Worm (Caenorhabditis elegans) whole organism, L3 larva: Measurements from ENCODE around the gene K08H2.2.

Experiments
- R02D3.7 ChIP-seq: fragments of 150-350 bp; optimal IDR thresholded peaks from 2 replicates; lab custom pipeline; 2014; ENCODE audit warnings: missing biosample characterization, missing genetic modification characterization
- ZK546.5 ChIP-seq: sonication (generic microtip); optimal IDR thresholded peaks from 2 replicates; lab custom pipeline; 2017; ENCODE audit warnings: missing biosample characterization, missing genetic modification characterization
- aly-2 ChIP-seq: fragments of 150-350 bp; optimal IDR thresholded peaks from 2 replicates; lab custom pipeline; 2014; ENCODE audit warnings: missing biosample characterization, missing genetic modification characterization
- ceh-16 ChIP-seq: sonication (generic microtip); optimal IDR thresholded peaks from 2 replicates; lab custom pipeline; 2017; ENCODE audit warnings: missing biosample characterization, missing genetic modification characterization
- ceh-28 ChIP-seq: fragments of 150-350 bp; optimal IDR thresholded peaks from 2 replicates; lab custom pipeline; 2014; ENCODE audit warnings: missing biosample characterization, missing genetic modification reagents, missing genetic modification characterization
- ceh-82 ChIP-seq: fragments of 150-350 bp; optimal IDR thresholded peaks from 2 replicates; lab custom pipeline; 2014; ENCODE audit warnings: missing biosample characterization, missing genetic modification characterization
- ceh-9 ChIP-seq: sonication (generic microtip); optimal IDR thresholded peaks from 2 replicates; lab custom pipeline; 2018; ENCODE audit warnings: missing biosample characterization, missing genetic modification characterization
- daf-12 ChIP-seq: fragments of 150-350 bp; optimal IDR thresholded peaks from 2 replicates; lab custom pipeline; 2014; ENCODE audit warnings: missing biosample characterization, missing genetic modification reagents, missing genetic modification characterization
- egl-27 ChIP-seq: sonication (generic microtip); optimal IDR thresholded peaks from 4 replicates; lab custom pipeline; 2017; ENCODE audit warnings: missing biosample characterization, missing genetic modification reagents, missing genetic modification characterization
- elt-1 ChIP-seq: fragments of 150-350 bp; optimal IDR thresholded peaks from 2 replicates; lab custom pipeline; 2014; ENCODE audit warnings: missing biosample characterization, missing genetic modification characterization
- elt-2 ChIP-seq: sonication (generic microtip); optimal IDR thresholded peaks from 2 replicates; lab custom pipeline; 2016; ENCODE audit warnings: missing genetic modification reagents, mild to moderate bottlenecking, missing genetic modification characterization, missing compliant biosample characterization
- fkh-10 ChIP-seq: sonication (generic microtip); optimal IDR thresholded peaks from 2 replicates; lab custom pipeline; 2017; ENCODE audit warnings: missing biosample characterization, missing genetic modification reagents, missing genetic modification characterization
- fkh-2 ChIP-seq: fragments of 150-350 bp; optimal IDR thresholded peaks from 2 replicates; lab custom pipeline; 2014; ENCODE audit warnings: missing biosample characterization, missing genetic modification reagents, missing genetic modification characterization
- fos-1 ChIP-seq: fragments of 150-350 bp; optimal IDR thresholded peaks from 2 replicates; lab custom pipeline; 2014; ENCODE audit warnings: missing biosample characterization, missing genetic modification characterization
- hmg-11 ChIP-seq: sonication (generic microtip); optimal IDR thresholded peaks from 2 replicates; lab custom pipeline; 2016; ENCODE audit warnings: missing genetic modification characterization, missing compliant biosample characterization
- jun-1 ChIP-seq: fragments of 150-350 bp; optimal IDR thresholded peaks from 2 replicates; lab custom pipeline; 2014; ENCODE audit warnings: missing biosample characterization, missing genetic modification reagents, missing genetic modification characterization
- lin-39 ChIP-seq: fragments of 150-350 bp; optimal IDR thresholded peaks from 2 replicates; lab custom pipeline; 2018; ENCODE audit warnings: missing biosample characterization, missing genetic modification reagents, missing genetic modification characterization
- lsy-12 ChIP-seq: sonication (generic microtip); optimal IDR thresholded peaks from 2 replicates; lab custom pipeline; 2016; ENCODE audit warnings: mild to moderate bottlenecking, missing genetic modification characterization, missing compliant biosample characterization
- nfya-1 ChIP-seq: sonication (generic microtip); optimal IDR thresholded peaks from 2 replicates; lab custom pipeline; 2017; ENCODE audit warnings: missing genetic modification characterization, mild to moderate bottlenecking, missing compliant biosample characterization, antibody characterized with exemption, moderate library complexity; ENCODE audit not compliant: insufficient read depth
- nhr-12 ChIP-seq: fragments of 150-350 bp; optimal IDR thresholded peaks from 2 replicates; lab custom pipeline; 2014; ENCODE audit warnings: missing biosample characterization, missing genetic modification characterization
- nhr-23 ChIP-seq: fragments of 150-350 bp; optimal IDR thresholded peaks from 2 replicates; lab custom pipeline; 2014; ENCODE audit warnings: missing biosample characterization, missing genetic modification reagents, missing genetic modification characterization
- nhr-237 ChIP-seq: fragments of 150-350 bp; optimal IDR thresholded peaks from 2 replicates; lab custom pipeline; 2014; ENCODE audit warnings: missing biosample characterization, missing genetic modification characterization
- nhr-25 ChIP-seq: sonication (generic microtip); optimal IDR thresholded peaks from 2 replicates; lab custom pipeline; 2017; ENCODE audit warnings: missing biosample characterization, missing genetic modification characterization
- nhr-67 ChIP-seq: fragments of 150-350 bp; optimal IDR thresholded peaks from 2 replicates; lab custom pipeline; 2014; ENCODE audit warnings: missing biosample characterization, missing genetic modification characterization
- nhr-76 ChIP-seq: fragments of 150-350 bp; sonication (generic microtip); optimal IDR thresholded peaks from 5 replicates; lab custom pipeline; 2014; ENCODE audit warnings: missing biosample characterization, missing genetic modification characterization
- pha-4 ChIP-seq: fragments of 150-350 bp; optimal IDR thresholded peaks from 2 replicates; lab custom pipeline; 2014; ENCODE audit warnings: missing biosample characterization, missing genetic modification reagents, missing genetic modification characterization
- pqm-1 ChIP-seq: fragments of 150-350 bp; optimal IDR thresholded peaks from 2 replicates; lab custom pipeline; 2017; ENCODE audit warnings: missing biosample characterization, missing genetic modification characterization, inconsistent platforms
- sea-2 ChIP-seq: fragments of 150-350 bp; sonication (generic microtip); optimal IDR thresholded peaks from 4 replicates; lab custom pipeline; 2014; ENCODE audit warnings: missing biosample characterization, missing genetic modification reagents, missing genetic modification characterization
- skn-1 ChIP-seq: fragments of 150-350 bp; optimal IDR thresholded peaks from 2 replicates; lab custom pipeline; 2014; ENCODE audit warnings: missing biosample characterization, missing genetic modification characterization
- snpc-4 ChIP-seq: fragments of 150-350 bp; optimal IDR thresholded peaks from 2 replicates; lab custom pipeline; 2014; ENCODE audit warnings: missing biosample characterization, missing genetic modification characterization
- tbx-2 ChIP-seq: sonication (generic microtip); optimal IDR thresholded peaks from 2 replicates; lab custom pipeline; 2016; ENCODE audit warnings: mild to moderate bottlenecking, missing genetic modification characterization, missing compliant biosample characterization
- unc-39 ChIP-seq: sonication (generic microtip); optimal IDR thresholded peaks from 4 replicates; lab custom pipeline; 2017; ENCODE audit warnings: missing biosample characterization, missing genetic modification characterization
- unc-62 ChIP-seq: fragments of 150-350 bp; sonication (generic microtip); optimal IDR thresholded peaks from 4 replicates; lab custom pipeline; 2014; ENCODE audit warnings: missing biosample characterization, missing genetic modification reagents, missing genetic modification characterization
- zag-1 ChIP-seq: fragments of 150-350 bp; optimal IDR thresholded peaks from 2 replicates; lab custom pipeline; 2014; ENCODE audit warnings: missing biosample characterization, missing genetic modification characterization
- ztf-11 ChIP-seq: fragments of 150-350 bp; optimal IDR thresholded peaks from 2 replicates; lab custom pipeline; 2014; ENCODE audit warnings: missing biosample characterization, missing genetic modification characterization

The K08H2.2 gene

ce11 chrX:13226614-13227096 is 8.1 kb downstream of the K08H2.2 start, which contains the start of gene skr-21:
Gene skr-21 (minus strand): TSS chrX:13226664.
- TF ChIP-seq nhr-25 (tag; lab: Kevin White, UChicago) (peak; percentile 11), ceh-28 (tag; lab: Kevin White, UChicago) (peak; percentile 64), nhr-67 (tag; lab: Kevin White, UChicago) (no peak), elt-2 (tag; lab: Kevin White, UChicago) (peak; percentile 1), daf-12 (tag; lab: Kevin White, UChicago) (no peak)

ce11 chrX:13225111-13225905 is 9.5 kb downstream of the K08H2.2 start:
- TF ChIP-seq fkh-2 (tag; lab: Kevin White, UChicago) (no peak), daf-12 (tag; lab: Kevin White, UChicago) (no peak), snpc-4 (tag; lab: Kevin White, UChicago) (peak; percentile 8), R02D3.7 (tag; lab: Kevin White, UChicago) (no peak), ceh-9 (tag; lab: Kevin White, UChicago) (no peak), skn-1 (tag; lab: Kevin White, UChicago) (no peak), pqm-1 (tag; lab: Kevin White, UChicago) (peak; percentile 22), fos-1 (no peak), nhr-237 (no peak), pha-4 (tag; lab: Kevin White, UChicago) (peak; percentile 41), lin-39 (peak; percentile 39), hmg-11 (tag; lab: Kevin White, UChicago) (peak; percentile 32), lsy-12 (tag; lab: Kevin White, UChicago) (no peak), nhr-25 (tag; lab: Kevin White, UChicago) (no peak), aly-2 (tag; lab: Kevin White, UChicago) (no peak), sea-2 (GFP tag; lab: Kevin White, UChicago) (no peak), unc-39 (no peak), ZK546.5 (tag; lab: Kevin White, UChicago) (no peak), elt-2 (tag; lab: Kevin White, UChicago) (peak; percentile 73), elt-1 (tag; lab: Kevin White, UChicago) (no peak), jun-1 (peak; percentile 7), fkh-10 (GFP tag; lab: Kevin White, UChicago) (no peak), ceh-82 (no peak), ceh-28 (tag; lab: Kevin White, UChicago) (peak; percentile 3), nfya-1 (tag; lab: Kevin White, UChicago) (peak; percentile 37), tbx-2 (tag; lab: Kevin White, UChicago) (no peak), nhr-76 (tag; lab: Kevin White, UChicago) (no peak)

ce11 chrX:13224608-13225007 is 10.2 kb downstream of the K08H2.2 start, which contains the start of gene skr-19:
Gene skr-19 (minus strand): TSS chrX:13224708.
- TF ChIP-seq nhr-12: no peak
- TF ChIP-seq egl-27 (tag; lab: Kevin White, UChicago): no peak
- TF ChIP-seq elt-2 (tag; lab: Kevin White, UChicago): no peak

ce11 chrX:13223437-13223836 is 11.3 kb downstream of the K08H2.2 start, which contains the start of gene skr-20:
Gene skr-20 (minus strand): TSS chrX:13223537.
- TF ChIP-seq nhr-237 (no peak), ceh-16 (tag; lab: Kevin White, UChicago) (no peak), fkh-2 (tag; lab: Kevin White, UChicago) (no peak), ztf-11 (tag; lab: Kevin White, UChicago) (no peak), zag-1 (tag; lab: Kevin White, UChicago) (no peak), unc-62 (GFP tag; lab: Kevin White, UChicago) (no peak), fkh-10 (GFP tag; lab: Kevin White, UChicago) (no peak), skn-1 (tag; lab: Kevin White, UChicago) (no peak), nhr-23 (no peak)
